Fruit fly (Drosophila melanogaster) whole organism, pupa: Measurements from ENCODE around the gene YL-1.

Experiments
- CG15710 ChIP-seq: fragments of 200-800 bp; sonication (Bioruptor generic); optimal IDR thresholded peaks from 2 replicates; lab custom pipeline; 2018; ENCODE audit warnings: missing biosample characterization, mild to moderate bottlenecking, missing genetic modification characterization, moderate library complexity
- CG32121 ChIP-seq: fragments of 200-800 bp; sonication (Bioruptor generic); IDR thresholded peaks from 2 replicates; pipeline ENCODE4 v1.3.6; 2022; ENCODE audit warnings: missing biosample characterization, missing genetic modification characterization
- CG4496 ChIP-seq: fragments of 200-800 bp; sonication (Bioruptor generic); IDR thresholded peaks from 3 replicates; pipeline ENCODE4 v1.3.6; 2022; ENCODE audit warnings: missing biosample characterization, missing genetic modification characterization
- EcR ChIP-seq: fragments of 200-800 bp; sonication (Bioruptor generic); optimal IDR thresholded peaks from 3 replicates; lab custom pipeline; 2019; ENCODE audit warnings: missing biosample characterization, missing genetic modification characterization, mild to moderate bottlenecking, moderate library complexity, missing genetic modification reagents
- Ets98B ChIP-seq: fragments of 200-800 bp; sonication (Bioruptor generic); IDR thresholded peaks from 2 replicates; pipeline ENCODE4 v1.3.6; 2022; ENCODE audit warnings: missing biosample characterization, missing genetic modification characterization
- Pif1B ChIP-seq: fragments of 200-800 bp; sonication (Bioruptor generic); optimal IDR thresholded peaks from 3 replicates; lab custom pipeline; 2016; ENCODE audit warnings: missing biosample characterization, missing genetic modification characterization
- fd96Ca ChIP-seq: fragments of 200-800 bp; sonication (Bioruptor generic); IDR thresholded peaks from 3 replicates; pipeline ENCODE4 v1.3.6; 2022; ENCODE audit warnings: missing biosample characterization, missing genetic modification characterization

DNA sequence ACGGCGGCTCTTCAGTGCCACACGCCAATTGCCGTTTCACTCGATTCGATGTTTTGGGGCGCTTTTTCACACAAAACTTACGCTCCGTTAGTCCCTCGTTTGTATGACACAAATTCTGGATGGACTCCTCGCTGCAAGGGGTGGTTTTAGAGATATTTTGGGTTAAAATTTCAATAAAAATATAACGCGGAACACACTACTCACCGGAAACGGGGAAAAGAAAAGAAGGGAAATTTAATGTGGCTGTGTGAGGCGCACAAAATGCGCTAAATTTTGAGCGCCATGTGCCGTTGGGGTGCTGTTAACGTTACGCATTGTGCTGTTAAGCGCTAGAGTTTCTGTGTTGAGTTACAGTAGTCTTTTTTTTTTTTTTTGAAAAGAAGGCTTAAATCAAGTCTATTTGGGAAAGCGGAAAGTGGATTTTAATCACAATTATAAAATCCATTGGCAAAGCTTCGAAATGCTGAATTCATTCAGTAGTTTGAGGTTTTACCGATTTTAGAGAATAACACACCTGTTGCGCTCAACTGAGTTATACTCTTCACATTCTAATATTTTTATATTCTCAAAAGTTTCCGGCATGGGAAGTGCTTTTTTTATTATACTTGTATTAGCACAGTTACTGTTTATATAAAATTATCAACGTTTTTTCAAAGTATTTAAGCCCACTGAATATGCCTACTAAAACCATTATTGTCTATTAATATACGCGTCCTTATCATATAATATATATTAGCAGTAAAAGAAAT, 33.9 kb downstream of the YL-1 start, which contains the start of gene RpL9:
- no peak for TF ChIP-seq CG15710
- no peak for TF ChIP-seq CG4496 (GFP tag; lab: Robert Waterston, UW)
- no peak; the same call in 1 of the 2 replicates for TF ChIP-seq CG32121
- no peak for TF ChIP-seq EcR (GFP tag; lab: Kevin White, UChicago)
- TF ChIP-seq fd96Ca (GFP tag; lab: Robert Waterston, UW), result no peak
- no peak for TF ChIP-seq Pif1B (GFP tag; lab: Kevin White, UChicago)
- no peak for TF ChIP-seq Ets98B
